Fruit fly (Drosophila melanogaster): Measurements from ENCODE around the gene Whamy.

DNA sequence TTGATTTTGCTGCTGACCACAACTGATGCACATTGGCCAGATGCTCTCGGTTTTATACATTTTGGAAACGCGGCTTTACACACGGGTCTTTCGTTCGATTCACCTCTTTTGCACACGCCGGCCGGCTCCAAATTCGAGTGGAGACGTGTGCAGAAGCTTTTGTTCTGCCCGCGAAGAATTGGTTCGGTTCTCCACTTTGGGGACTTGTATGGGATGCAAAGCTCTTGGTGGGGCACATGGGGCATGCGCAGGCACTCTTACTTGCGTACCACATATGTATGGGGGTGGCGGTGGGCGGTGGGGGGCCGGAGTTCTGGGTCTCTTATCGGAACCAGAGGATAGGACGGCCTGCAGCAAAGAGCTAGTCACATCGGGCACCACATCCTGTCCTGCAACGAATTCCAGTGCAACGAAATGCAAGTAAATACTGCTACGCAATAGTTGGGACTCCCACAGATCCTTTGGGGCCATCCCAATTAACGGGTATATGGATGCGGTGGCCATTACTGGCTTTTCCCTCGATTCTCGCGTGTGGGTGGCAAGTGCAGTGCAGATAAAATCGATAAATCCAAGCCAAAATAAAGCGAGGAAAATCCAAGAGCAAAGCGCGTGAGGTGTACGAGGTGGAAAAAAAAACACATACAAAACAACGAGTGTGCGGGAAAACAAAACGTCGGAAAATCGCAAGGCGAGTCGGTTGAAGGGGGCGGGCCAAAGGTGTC, 10.3 kb upstream of the Whamy start, which contains the start of the genes MtnA and CG8500:
- TF ChIP-seq h (GFP tag; optimal IDR thresholded peaks at IDR 0.05) = peak; percentile 17
- no peak for TF ChIP-seq Hr78 (GFP tag; optimal IDR thresholded peaks at IDR 0.05)
- no peak for TF ChIP-seq psq (GFP tag; optimal IDR thresholded peaks at IDR 0.05)
- TF ChIP-seq pan (optimal IDR thresholded peaks at IDR 0.05) = no peak
- TF ChIP-seq Rel (GFP tag; optimal IDR thresholded peaks at IDR 0.05) = no peak
- TF ChIP-seq Rel (tag; optimal IDR thresholded peaks at IDR 0.05) = peak; percentile 54
- no peak for TF ChIP-seq ey (GFP tag; optimal IDR thresholded peaks at IDR 0.05)
- TF ChIP-seq dmrt93B (GFP tag; optimal IDR thresholded peaks at IDR 0.05) = no peak
- no peak for TF ChIP-seq lola (GFP tag; optimal IDR thresholded peaks at IDR 0.05)
- TF ChIP-seq CG32264 (GFP tag; optimal IDR thresholded peaks at IDR 0.05) = no peak
- no peak for TF ChIP-seq Abd-B (GFP tag; optimal IDR thresholded peaks at IDR 0.05)
- TF ChIP-seq fru (GFP tag; optimal IDR thresholded peaks at IDR 0.05) = no peak
- TF ChIP-seq Dfd (GFP tag; optimal IDR thresholded peaks at IDR 0.05) = no peak
- TF ChIP-seq usp (GFP tag; optimal IDR thresholded peaks at IDR 0.05) = no peak
- TF ChIP-seq foxo (GFP tag; optimal IDR thresholded peaks at IDR 0.05) = peak in 1 of 2 experiments; percentile 8

Data from whole organism, wandering third instar larva.